Worm (Caenorhabditis elegans) whole organism, L2 larva: ENCODE measurements around the gene rig-4.
A peak's percentile ranks its signal among the peaks of the same experiment; 100 is the strongest.

Source experiments
- C34F6.9 ChIP-seq: fragments of 150-350 bp; optimal IDR thresholded peaks from 2 replicates; lab custom pipeline; 2014; ENCODE audit warnings: missing biosample characterization, missing genetic modification characterization
- F13H6.1 ChIP-seq: sonication (generic microtip); optimal IDR thresholded peaks from 2 replicates; lab custom pipeline; 2016; ENCODE audit warnings: missing genetic modification characterization, missing compliant biosample characterization
- R02D3.7 ChIP-seq: fragments of 150-350 bp; optimal IDR thresholded peaks from 2 replicates; lab custom pipeline; 2014; ENCODE audit warnings: missing biosample characterization, missing genetic modification characterization
- ZK546.5 ChIP-seq: sonication (generic microtip); optimal IDR thresholded peaks from 2 replicates; lab custom pipeline; 2017; ENCODE audit warnings: missing biosample characterization, missing genetic modification characterization
- alr-1 ChIP-seq: fragments of 150-350 bp; optimal IDR thresholded peaks from 2 replicates; lab custom pipeline; 2014; ENCODE audit warnings: missing biosample characterization, missing genetic modification characterization
- aly-2 ChIP-seq: fragments of 150-350 bp; optimal IDR thresholded peaks from 2 replicates; lab custom pipeline; 2014; ENCODE audit warnings: missing biosample characterization, missing genetic modification characterization
- ama-1 ChIP-seq: fragments of 150-350 bp; optimal IDR thresholded peaks from 2 replicates; lab custom pipeline; 2018; ENCODE audit warnings: inconsistent platforms
- blmp-1 ChIP-seq: sonication (generic microtip); optimal IDR thresholded peaks from 2 replicates; lab custom pipeline; 2017; ENCODE audit warnings: missing genetic modification characterization, mild to moderate bottlenecking, missing compliant biosample characterization, antibody characterized with exemption, moderate library complexity; ENCODE audit not compliant: insufficient read depth
- ceh-16 ChIP-seq: fragments of 150-350 bp; optimal IDR thresholded peaks from 2 replicates; lab custom pipeline; 2014; ENCODE audit warnings: missing biosample characterization, missing genetic modification characterization
- ceh-82 ChIP-seq: fragments of 150-350 bp; optimal IDR thresholded peaks from 2 replicates; lab custom pipeline; 2014; ENCODE audit warnings: missing biosample characterization, missing genetic modification characterization
- crh-2 ChIP-seq: sonication (generic microtip); optimal IDR thresholded peaks from 2 replicates; lab custom pipeline; 2017; ENCODE audit warnings: missing biosample characterization, missing genetic modification characterization
- dmd-4 ChIP-seq: sonication (generic microtip); optimal IDR thresholded peaks from 2 replicates; lab custom pipeline; 2017; ENCODE audit warnings: missing biosample characterization, missing genetic modification characterization
- egl-27 ChIP-seq: sonication (generic microtip); optimal IDR thresholded peaks from 3 replicates; lab custom pipeline; 2017; ENCODE audit warnings: missing biosample characterization, missing genetic modification reagents, missing genetic modification characterization
- elt-1 ChIP-seq: fragments of 150-350 bp; optimal IDR thresholded peaks from 2 replicates; lab custom pipeline; 2014; ENCODE audit warnings: missing biosample characterization, missing genetic modification characterization
- elt-3 ChIP-seq: sonication (generic microtip); optimal IDR thresholded peaks from 2 replicates; lab custom pipeline; 2017; ENCODE audit warnings: missing biosample characterization, missing genetic modification characterization
- fos-1 ChIP-seq: fragments of 150-350 bp; optimal IDR thresholded peaks from 2 replicates; lab custom pipeline; 2014; ENCODE audit warnings: missing biosample characterization, missing genetic modification characterization
- gmeb-1 ChIP-seq: fragments of 150-350 bp; optimal IDR thresholded peaks from 2 replicates; lab custom pipeline; 2014; ENCODE audit warnings: missing biosample characterization, missing genetic modification characterization
- lin-11 ChIP-seq: fragments of 150-350 bp; sonication (generic microtip); optimal IDR thresholded peaks from 2 replicates; lab custom pipeline; 2014; ENCODE audit warnings: missing biosample characterization, missing genetic modification characterization, inconsistent platforms, mixed read lengths
- lin-13 ChIP-seq: fragments of 150-350 bp; optimal IDR thresholded peaks from 2 replicates; lab custom pipeline; 2014; ENCODE audit warnings: missing biosample characterization, missing genetic modification reagents, missing genetic modification characterization
- lin-39 ChIP-seq: fragments of 150-350 bp; optimal IDR thresholded peaks from 2 replicates; lab custom pipeline; 2014; ENCODE audit warnings: missing biosample characterization, missing genetic modification reagents, missing genetic modification characterization
- lsy-2 ChIP-seq, 2 experiments: fragments of 150-350 bp in 1 of 2; sonication (generic microtip) in 1 of 2; optimal IDR thresholded peaks; 2 replicates each; lab custom pipeline; 2014 to 2017; ENCODE audit warnings: missing biosample characterization in 2 of 2, missing genetic modification characterization in 2 of 2
- mab-5 ChIP-seq: fragments of 150-350 bp; optimal IDR thresholded peaks from 2 replicates; lab custom pipeline; 2014; ENCODE audit warnings: missing biosample characterization, missing genetic modification characterization
- mbf-1 ChIP-seq: sonication (generic microtip); optimal IDR thresholded peaks from 2 replicates; lab custom pipeline; 2017; ENCODE audit warnings: missing biosample characterization, missing genetic modification characterization
- mdl-1 ChIP-seq, 2 experiments: fragments of 150-350 bp in 1 of 2; sonication (generic microtip) in 1 of 2; optimal IDR thresholded peaks; 2 replicates each; lab custom pipeline; 2017; ENCODE audit warnings: missing biosample characterization in 2 of 2, missing genetic modification characterization in 2 of 2
- nhr-10 ChIP-seq: sonication (generic microtip); optimal IDR thresholded peaks from 2 replicates; lab custom pipeline; 2017; ENCODE audit warnings: missing biosample characterization, missing genetic modification characterization
- nhr-11 ChIP-seq: fragments of 150-350 bp; optimal IDR thresholded peaks from 2 replicates; lab custom pipeline; 2014; ENCODE audit warnings: missing biosample characterization, missing genetic modification characterization
- nhr-129 ChIP-seq: fragments of 150-350 bp; optimal IDR thresholded peaks from 2 replicates; lab custom pipeline; 2014; ENCODE audit warnings: missing biosample characterization, missing genetic modification characterization
- nhr-21 ChIP-seq: fragments of 150-350 bp; optimal IDR thresholded peaks from 2 replicates; lab custom pipeline; 2014; ENCODE audit warnings: missing biosample characterization, missing genetic modification characterization
- nhr-237 ChIP-seq: fragments of 150-350 bp; optimal IDR thresholded peaks from 2 replicates; lab custom pipeline; 2014; ENCODE audit warnings: missing biosample characterization, missing genetic modification characterization
- nhr-25 ChIP-seq: fragments of 150-350 bp; sonication (generic microtip); optimal IDR thresholded peaks from 3 replicates; lab custom pipeline; 2014; ENCODE audit warnings: missing biosample characterization, missing genetic modification characterization
- nhr-77 ChIP-seq: fragments of 150-350 bp; optimal IDR thresholded peaks from 2 replicates; lab custom pipeline; 2014; ENCODE audit warnings: missing biosample characterization, missing genetic modification characterization
- peb-1 ChIP-seq: fragments of 150-350 bp; optimal IDR thresholded peaks from 2 replicates; lab custom pipeline; 2014; ENCODE audit warnings: missing biosample characterization, missing genetic modification characterization
- skn-1 ChIP-seq: sonication (generic microtip); optimal IDR thresholded peaks from 2 replicates; lab custom pipeline; 2017; ENCODE audit warnings: missing biosample characterization, missing genetic modification characterization
- sma-3 ChIP-seq: sonication (generic microtip); optimal IDR thresholded peaks from 2 replicates; lab custom pipeline; 2016; ENCODE audit warnings: missing genetic modification reagents, missing genetic modification characterization, missing compliant biosample characterization
- sma-9 ChIP-seq, 2 experiments: fragments of 150-350 bp in 1 of 2; sonication (generic microtip) in 1 of 2; optimal IDR thresholded peaks; 2 replicates each; lab custom pipeline; 2014 to 2016; ENCODE audit warnings: missing genetic modification characterization in 2 of 2, mild to moderate bottlenecking in 1 of 2, missing biosample characterization in 1 of 2, missing compliant biosample characterization in 1 of 2, missing genetic modification reagents in 1 of 2, moderate library complexity in 1 of 2
- snpc-4 ChIP-seq: fragments of 150-350 bp; optimal IDR thresholded peaks from 2 replicates; lab custom pipeline; 2014; ENCODE audit warnings: missing biosample characterization, missing genetic modification characterization
- unc-39 ChIP-seq: fragments of 150-350 bp; optimal IDR thresholded peaks from 2 replicates; lab custom pipeline; 2014; ENCODE audit warnings: missing biosample characterization, missing genetic modification characterization
- unc-55 ChIP-seq: fragments of 150-350 bp; sonication (generic microtip); optimal IDR thresholded peaks from 3 replicates; lab custom pipeline; 2014; ENCODE audit warnings: missing biosample characterization, missing genetic modification reagents, missing genetic modification characterization
- unc-62 ChIP-seq: fragments of 150-350 bp; optimal IDR thresholded peaks from 2 replicates; lab custom pipeline; 2014; ENCODE audit warnings: missing biosample characterization, missing genetic modification reagents, missing genetic modification characterization
- zag-1 ChIP-seq: fragments of 150-350 bp; optimal IDR thresholded peaks from 2 replicates; lab custom pipeline; 2014; ENCODE audit warnings: missing biosample characterization, missing genetic modification characterization
- ztf-1 ChIP-seq: fragments of 200-800 bp; sonication (Bioruptor generic); conservative IDR thresholded peaks from 2 replicates; pipeline ENCODE4 v1.3.6; 2022; ENCODE audit warnings: missing genetic modification characterization, missing compliant biosample characterization
- ztf-11 ChIP-seq: sonication (generic microtip); optimal IDR thresholded peaks from 2 replicates; lab custom pipeline; 2017; ENCODE audit warnings: missing biosample characterization, missing genetic modification characterization
- ztf-4 ChIP-seq: fragments of 150-350 bp; optimal IDR thresholded peaks from 2 replicates; lab custom pipeline; 2014; ENCODE audit warnings: missing biosample characterization, missing genetic modification characterization

The rig-4 gene

DNA sequence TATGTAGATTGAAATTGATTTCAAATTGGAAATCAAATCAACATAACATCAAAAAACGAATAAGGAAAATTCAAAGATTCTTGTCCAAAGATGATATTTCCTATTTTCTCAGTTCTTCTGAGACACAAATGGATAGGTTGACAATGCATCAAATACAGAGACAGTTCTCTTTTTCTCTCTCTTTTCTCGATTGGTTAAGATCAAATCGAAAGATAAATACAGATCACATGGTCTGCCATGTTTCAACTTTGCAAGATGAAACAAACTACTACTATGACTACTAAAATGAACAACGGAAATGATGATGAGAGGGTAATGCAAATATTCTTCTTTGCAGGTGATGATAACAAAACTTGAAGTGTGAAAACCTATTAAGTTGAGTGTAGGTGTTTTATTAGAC, 32.6 kb upstream of the rig-4 start:
- TF ChIP-seq C34F6.9 (tag; lab: Kevin White, UChicago): peak; percentile 14
- TF ChIP-seq sma-9 (GFP tag; optimal IDR thresholded peaks at IDR 0.05; lab: Kevin White, UChicago): peak; percentile 83
- TF ChIP-seq sma-9 (tag; optimal IDR thresholded peaks at IDR 0.05; lab: Kevin White, UChicago): no peak
- peak; percentile 51 for TF ChIP-seq nhr-21 (tag; lab: Kevin White, UChicago)
- peak; percentile 28 for TF ChIP-seq egl-27 (tag; lab: Kevin White, UChicago)
- peak; percentile 60 for TF ChIP-seq sma-3
- TF ChIP-seq ztf-4: no peak
- TF ChIP-seq lsy-2 (tag; optimal IDR thresholded peaks at IDR 0.05; lab: Kevin White, UChicago): peak in 1 of 2 experiments; percentile 13
- TF ChIP-seq ama-1: no peak
- peak; percentile 16 for TF ChIP-seq nhr-129 (tag; lab: Kevin White, UChicago)
- peak; percentile 75 for TF ChIP-seq blmp-1 (tag; lab: Kevin White, UChicago)
- TF ChIP-seq nhr-25: peak; percentile 89
- peak; percentile 33 for TF ChIP-seq elt-1
- peak; percentile 48 for TF ChIP-seq crh-2
- no peak for TF ChIP-seq zag-1 (tag; lab: Kevin White, UChicago)
- peak; percentile 67 for TF ChIP-seq ceh-16 (tag; lab: Kevin White, UChicago)
- peak; percentile 49 for TF ChIP-seq fos-1 (tag; lab: Kevin White, UChicago)
- no peak for TF ChIP-seq R02D3.7 (tag; lab: Kevin White, UChicago)

DNA sequence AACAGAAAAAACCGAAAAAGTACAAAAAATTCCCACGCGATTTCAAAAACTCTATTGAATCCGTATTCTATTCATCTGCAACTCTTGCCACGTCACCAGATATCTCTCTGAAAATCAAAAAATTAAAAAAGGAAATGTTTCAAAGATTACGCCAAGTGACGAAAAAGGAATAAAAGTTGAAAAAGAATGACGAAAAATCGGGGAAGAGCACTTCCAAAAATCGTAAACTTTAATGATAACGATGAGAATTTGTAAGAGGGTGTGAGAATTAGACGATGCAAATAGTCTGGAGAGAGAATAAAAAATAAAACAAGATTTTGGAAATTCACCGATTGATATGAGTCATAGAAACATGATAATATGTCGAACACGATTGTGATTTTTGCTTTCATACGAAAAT, 30.3 kb upstream of the rig-4 start:
- TF ChIP-seq mab-5 (no peak), ceh-16 (tag; lab: Kevin White, UChicago) (no peak), ceh-82 (tag; lab: Kevin White, UChicago) (no peak), fos-1 (tag; lab: Kevin White, UChicago) (peak; percentile 71)

DNA sequence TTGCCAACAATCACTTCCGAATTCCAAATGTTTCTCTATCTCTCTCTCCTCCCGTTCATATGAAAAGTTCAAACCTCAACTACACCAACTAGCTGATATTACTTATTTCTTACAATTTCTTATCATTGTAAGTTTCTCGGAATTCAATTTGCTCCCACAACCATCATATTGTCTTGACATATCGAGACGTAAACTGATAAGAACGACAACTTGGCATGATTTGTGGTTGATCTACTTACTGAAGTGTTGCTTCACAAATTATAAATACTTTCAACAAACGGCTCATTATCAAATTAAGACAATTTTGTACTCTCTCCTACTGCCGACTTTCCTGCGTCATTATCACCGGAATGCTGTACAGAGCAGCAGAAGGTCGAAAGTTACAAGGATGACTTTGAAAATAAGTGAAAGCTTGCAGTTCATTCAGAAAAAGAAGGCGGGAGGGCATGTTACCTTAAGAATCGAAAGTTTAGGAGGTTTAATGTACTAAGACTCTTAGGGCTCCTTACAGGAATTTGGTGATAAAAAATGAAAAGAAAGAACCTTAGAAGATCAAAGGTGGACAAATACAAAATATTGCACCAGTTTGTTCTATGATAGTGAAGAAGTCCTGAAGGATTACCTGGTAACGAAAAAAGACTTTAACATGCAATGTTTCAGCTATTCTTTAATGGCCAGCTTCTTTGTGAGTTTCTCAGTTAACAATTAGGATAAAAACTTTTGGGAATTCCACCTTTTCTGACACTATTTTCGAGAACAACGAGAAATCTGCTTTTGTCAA, 28.4 kb upstream of the rig-4 start:
- TF ChIP-seq nhr-77 (tag; lab: Kevin White, UChicago): no peak
- TF ChIP-seq nhr-11: no peak
- peak; percentile 84 for TF ChIP-seq fos-1 (tag; lab: Kevin White, UChicago)
- no peak for TF ChIP-seq ztf-11 (tag; lab: Kevin White, UChicago)
- TF ChIP-seq crh-2: peak; percentile 78
- TF ChIP-seq ceh-82 (tag; lab: Kevin White, UChicago): no peak
- no peak for TF ChIP-seq blmp-1 (tag; lab: Kevin White, UChicago)
- TF ChIP-seq nhr-129 (tag; lab: Kevin White, UChicago): no peak
- no peak for TF ChIP-seq unc-39 (tag; lab: Kevin White, UChicago)
- no peak for TF ChIP-seq lin-39 (tag; lab: Kevin White, UChicago)
- TF ChIP-seq alr-1 (tag; lab: Kevin White, UChicago): no peak
- TF ChIP-seq nhr-21 (tag; lab: Kevin White, UChicago): no peak
- TF ChIP-seq lin-11: no peak
- no peak for TF ChIP-seq mab-5
- no peak for TF ChIP-seq ztf-4
- no peak for TF ChIP-seq unc-55 (GFP tag; lab: Kevin White, UChicago)
- TF ChIP-seq elt-3 (tag; lab: Kevin White, UChicago): no peak
- no peak for TF ChIP-seq ZK546.5 (tag; lab: Kevin White, UChicago)
- peak; percentile 31 for TF ChIP-seq egl-27 (tag; lab: Kevin White, UChicago)
- TF ChIP-seq aly-2 (tag; lab: Kevin White, UChicago): no peak
- TF ChIP-seq nhr-237: no peak
- TF ChIP-seq zag-1 (tag; lab: Kevin White, UChicago): no peak
- no peak for TF ChIP-seq lin-13 (GFP tag; lab: Kevin White, UChicago)
- TF ChIP-seq F13H6.1 (tag; lab: Kevin White, UChicago): peak; percentile 10
- no peak for TF ChIP-seq nhr-10 (tag; lab: Kevin White, UChicago)
- no peak for TF ChIP-seq ztf-1 (GFP tag; lab: Robert Waterston, UW)
- TF ChIP-seq unc-62 (GFP tag; lab: Kevin White, UChicago): no peak
- no peak for TF ChIP-seq gmeb-1 (tag; lab: Kevin White, UChicago)
- TF ChIP-seq dmd-4: no peak
- TF ChIP-seq mdl-1 (tag; optimal IDR thresholded peaks at IDR 0.05; lab: Kevin White, UChicago): no peak
- no peak for TF ChIP-seq R02D3.7 (tag; lab: Kevin White, UChicago)
- no peak for TF ChIP-seq ama-1
- TF ChIP-seq sma-9 (GFP tag; optimal IDR thresholded peaks at IDR 0.05; lab: Kevin White, UChicago): peak; percentile 82
- no peak for TF ChIP-seq sma-9 (tag; optimal IDR thresholded peaks at IDR 0.05; lab: Kevin White, UChicago)
- TF ChIP-seq snpc-4: no peak
- TF ChIP-seq skn-1 (tag; lab: Kevin White, UChicago): no peak
- TF ChIP-seq sma-3: no peak
- no peak for TF ChIP-seq mbf-1 (tag; lab: Kevin White, UChicago)
- no peak for TF ChIP-seq peb-1 (tag; lab: Kevin White, UChicago)
- TF ChIP-seq nhr-25: no peak
- no peak for TF ChIP-seq ceh-16 (tag; lab: Kevin White, UChicago)
- TF ChIP-seq, all 48 proteins: peak for 5
